Worm (Caenorhabditis elegans) whole organism, young adult: Measurements from ENCODE around the gene F13H10.1.

Experiments
- B0019.2 ChIP-seq: fragments of 200-800 bp; sonication (Bioruptor generic); conservative IDR thresholded peaks from 2 replicates; pipeline ENCODE4 v1.3.6; 2022; ENCODE audit warnings: missing genetic modification reagents, missing genetic modification characterization, missing compliant biosample characterization
- B0035.1 ChIP-seq: sonication (generic microtip); optimal IDR thresholded peaks from 2 replicates; lab custom pipeline; 2016; ENCODE audit warnings: missing genetic modification characterization, mild to moderate bottlenecking, missing compliant biosample characterization, missing genotype, missing genetic modification reagents
- D2030.7 ChIP-seq: fragments of 200-800 bp; sonication (Bioruptor generic); IDR thresholded peaks from 2 replicates; pipeline ENCODE4 v1.3.6; 2022; ENCODE audit warnings: missing genetic modification reagents, missing genetic modification characterization, missing compliant biosample characterization
- F10E7.11 ChIP-seq: sonication (generic microtip); optimal IDR thresholded peaks from 2 replicates; lab custom pipeline; 2017; ENCODE audit warnings: mild to moderate bottlenecking, missing genetic modification characterization, moderate library complexity, missing compliant biosample characterization
- F33H1.4 ChIP-seq: fragments of 200-800 bp; sonication (Bioruptor generic); IDR thresholded peaks from 2 replicates; pipeline ENCODE4 v1.3.6; 2022; ENCODE audit warnings: missing genetic modification reagents, missing genetic modification characterization, missing compliant biosample characterization
- Y53G8AR.9 ChIP-seq: fragments of 200-800 bp; sonication (Bioruptor generic); conservative IDR thresholded peaks from 2 replicates; pipeline ENCODE4 v1.3.6; 2022; ENCODE audit warnings: missing genetic modification reagents, missing genetic modification characterization, missing compliant biosample characterization
- Y95B8A.8 ChIP-seq: fragments of 200-800 bp; sonication (Bioruptor generic); IDR thresholded peaks from 2 replicates; pipeline ENCODE4 v1.3.6; 2022; ENCODE audit warnings: missing genetic modification reagents, missing genetic modification characterization, missing compliant biosample characterization
- akir-1 ChIP-seq: fragments of 200-800 bp; sonication (Bioruptor generic); optimal IDR thresholded peaks from 2 replicates; lab custom pipeline; 2018; ENCODE audit warnings: mild to moderate bottlenecking, missing genetic modification characterization, moderate library complexity, missing compliant biosample characterization
- ama-1 ChIP-seq, 3 experiments: fragments of 150-350 bp in 1 of 3; sonication (generic microtip) in 2 of 3; optimal IDR thresholded peaks; 2 replicates each; lab custom pipeline; 2014 to 2018; ENCODE audit warnings: missing biosample characterization in 2 of 3, missing genetic modification characterization in 2 of 3, missing genetic modification reagents in 2 of 3
- aptf-2 ChIP-seq: fragments of 200-800 bp; sonication (Bioruptor generic); conservative IDR thresholded peaks from 2 replicates; pipeline ENCODE4 v1.3.6; 2022; ENCODE audit warnings: missing genetic modification reagents, missing genetic modification characterization, missing compliant biosample characterization
- atf-7 ChIP-seq: sonication (generic microtip); optimal IDR thresholded peaks from 2 replicates; lab custom pipeline; 2017; ENCODE audit warnings: mild to moderate bottlenecking, missing genetic modification characterization, missing compliant biosample characterization
- attf-6 ChIP-seq: fragments of 200-800 bp; sonication (Bioruptor generic); IDR thresholded peaks from 2 replicates; pipeline ENCODE4 v1.3.6; 2022; ENCODE audit warnings: missing genetic modification reagents, missing genetic modification characterization, missing compliant biosample characterization
- bed-2 ChIP-seq: fragments of 200-800 bp; sonication (Bioruptor generic); IDR thresholded peaks from 2 replicates; pipeline ENCODE4 v1.3.6; 2022; ENCODE audit warnings: missing genetic modification reagents, missing genetic modification characterization, missing compliant biosample characterization
- ccch-3 ChIP-seq: fragments of 200-800 bp; sonication (Bioruptor generic); optimal IDR thresholded peaks from 2 replicates; lab custom pipeline; 2018; ENCODE audit warnings: mild to moderate bottlenecking, missing genetic modification characterization, missing compliant biosample characterization
- ceh-58 ChIP-seq: fragments of 200-800 bp; sonication (Bioruptor generic); IDR thresholded peaks from 2 replicates; pipeline ENCODE4 v1.3.6; 2022; ENCODE audit warnings: missing genetic modification characterization, missing compliant biosample characterization
- dpff-1 ChIP-seq: sonication (generic microtip); optimal IDR thresholded peaks from 2 replicates; lab custom pipeline; 2017; ENCODE audit warnings: mild to moderate bottlenecking, missing genetic modification characterization, missing compliant biosample characterization
- efl-1 ChIP-seq: fragments of 150-350 bp; optimal IDR thresholded peaks from 2 replicates; lab custom pipeline; 2014; ENCODE audit warnings: missing biosample characterization, missing genetic modification reagents, missing genetic modification characterization
- gei-17 ChIP-seq: fragments of 200-800 bp; sonication (Bioruptor generic); optimal IDR thresholded peaks from 2 replicates; lab custom pipeline; 2018; ENCODE audit warnings: mild to moderate bottlenecking, missing genetic modification characterization, missing compliant biosample characterization
- hlh-26 ChIP-seq: fragments of 200-800 bp; sonication (Bioruptor generic); conservative IDR thresholded peaks from 2 replicates; pipeline ENCODE4 v1.3.6; 2022; ENCODE audit warnings: missing genetic modification reagents, missing genetic modification characterization, missing compliant biosample characterization
- lag-1 ChIP-seq: fragments of 200-800 bp; sonication (Bioruptor generic); IDR thresholded peaks from 2 replicates; pipeline ENCODE4 v1.3.6; 2022; ENCODE audit warnings: missing genetic modification reagents, missing genetic modification characterization, missing compliant biosample characterization
- let-526 ChIP-seq: fragments of 200-800 bp; sonication (Bioruptor generic); IDR thresholded peaks from 2 replicates; pipeline ENCODE4 v1.3.6; 2022; ENCODE audit warnings: missing genetic modification reagents, missing genetic modification characterization, missing compliant biosample characterization
- lin-26 ChIP-seq: fragments of 200-800 bp; sonication (Bioruptor generic); IDR thresholded peaks from 2 replicates; pipeline ENCODE4 v1.3.6; 2022; ENCODE audit warnings: missing genetic modification reagents, missing genetic modification characterization, missing compliant biosample characterization
- lin-35 ChIP-seq, 3 experiments: fragments of 150-350 bp in 2 of 3; sonication (generic microtip) in 1 of 3; optimal IDR thresholded peaks; 2 replicates each; lab custom pipeline; 2014 to 2018; ENCODE audit warnings: missing biosample characterization in 3 of 3, missing genetic modification characterization in 3 of 3, missing genetic modification reagents in 3 of 3
- lin-40 ChIP-seq: sonication (generic microtip); optimal IDR thresholded peaks from 2 replicates; lab custom pipeline; 2016; ENCODE audit warnings: missing genetic modification characterization, mild to moderate bottlenecking, missing compliant biosample characterization, missing genotype, missing genetic modification reagents
- lir-1 ChIP-seq: fragments of 200-800 bp; sonication (Bioruptor generic); conservative IDR thresholded peaks from 2 replicates; pipeline ENCODE4 v1.3.6; 2022; ENCODE audit warnings: missing genetic modification reagents, missing genetic modification characterization, missing compliant biosample characterization
- lsl-1 ChIP-seq: fragments of 200-800 bp; sonication (Bioruptor generic); optimal IDR thresholded peaks from 2 replicates; lab custom pipeline; 2018; ENCODE audit warnings: mild to moderate bottlenecking, missing genetic modification characterization, moderate library complexity, missing compliant biosample characterization
- lsy-27 ChIP-seq: sonication (generic microtip); optimal IDR thresholded peaks from 2 replicates; lab custom pipeline; 2017; ENCODE audit warnings: missing genetic modification characterization, mild to moderate bottlenecking, missing compliant biosample characterization, antibody characterized with exemption, missing genotype, borderline replicate concordance; ENCODE audit not compliant: insufficient read depth
- madf-3 ChIP-seq: fragments of 200-800 bp; sonication (Bioruptor generic); IDR thresholded peaks from 2 replicates; pipeline ENCODE4 v1.3.6; 2022; ENCODE audit warnings: missing genetic modification reagents, missing genetic modification characterization, missing compliant biosample characterization
- madf-6 ChIP-seq: fragments of 200-800 bp; sonication (Bioruptor generic); IDR thresholded peaks from 2 replicates; pipeline ENCODE4 v1.3.6; 2022; ENCODE audit warnings: missing genetic modification reagents, missing genetic modification characterization, missing compliant biosample characterization
- madf-8 ChIP-seq: fragments of 200-800 bp; sonication (Bioruptor generic); conservative IDR thresholded peaks from 2 replicates; pipeline ENCODE4 v1.3.6; 2022; ENCODE audit warnings: missing genetic modification reagents, missing genetic modification characterization, missing compliant biosample characterization
- nfya-2 ChIP-seq: fragments of 200-800 bp; sonication (Bioruptor generic); IDR thresholded peaks from 2 replicates; pipeline ENCODE4 v1.3.6; 2022; ENCODE audit warnings: missing genetic modification reagents, missing genetic modification characterization, missing compliant biosample characterization
- nfyb-1 ChIP-seq: fragments of 200-800 bp; sonication (Bioruptor generic); IDR thresholded peaks from 2 replicates; pipeline ENCODE4 v1.3.6; 2022; ENCODE audit warnings: missing genetic modification reagents, missing genetic modification characterization, missing compliant biosample characterization
- nhr-120 ChIP-seq: fragments of 200-800 bp; sonication (Bioruptor generic); IDR thresholded peaks from 2 replicates; pipeline ENCODE4 v1.3.6; 2022; ENCODE audit warnings: missing genetic modification characterization, missing compliant biosample characterization
- rcor-1 ChIP-seq: fragments of 200-800 bp; sonication (Bioruptor generic); IDR thresholded peaks from 2 replicates; pipeline ENCODE4 v1.3.6; 2022; ENCODE audit warnings: missing genetic modification reagents, missing genetic modification characterization, missing compliant biosample characterization
- repo-1 ChIP-seq: sonication (generic microtip); optimal IDR thresholded peaks from 2 replicates; lab custom pipeline; 2017; ENCODE audit warnings: mild to moderate bottlenecking, missing genetic modification characterization, missing compliant biosample characterization
- rpc-1 ChIP-seq, 2 experiments: fragments of 150-350 bp in 1 of 2; sonication (generic microtip) in 1 of 2; optimal IDR thresholded peaks; 2 replicates each; lab custom pipeline; 2014 to 2018; ENCODE audit warnings: missing biosample characterization in 1 of 2, missing genetic modification characterization in 1 of 2, missing genetic modification reagents in 1 of 2, missing genotype in 1 of 2
- snpc-1.1 ChIP-seq: sonication (generic microtip); optimal IDR thresholded peaks from 2 replicates; lab custom pipeline; 2017; ENCODE audit warnings: missing genetic modification characterization, mild to moderate bottlenecking, missing compliant biosample characterization, antibody characterized with exemption, moderate library complexity, missing genotype, missing genetic modification reagents; ENCODE audit not compliant: insufficient read depth
- snpc-1.3 ChIP-seq: sonication (generic microtip); optimal IDR thresholded peaks from 2 replicates; lab custom pipeline; 2017; ENCODE audit warnings: missing genetic modification characterization, mild to moderate bottlenecking, missing compliant biosample characterization, antibody characterized with exemption, moderate library complexity, missing genotype, missing genetic modification reagents; ENCODE audit not compliant: insufficient read depth
- snpc-3.4 ChIP-seq: sonication (generic microtip); optimal IDR thresholded peaks from 2 replicates; lab custom pipeline; 2017; ENCODE audit warnings: missing genetic modification characterization, mild to moderate bottlenecking, missing compliant biosample characterization, antibody characterized with exemption, moderate library complexity, missing genotype, missing genetic modification reagents
- sptf-2 ChIP-seq: fragments of 200-800 bp; sonication (Bioruptor generic); optimal IDR thresholded peaks from 2 replicates; lab custom pipeline; 2018; ENCODE audit warnings: mild to moderate bottlenecking, missing genetic modification characterization, missing compliant biosample characterization
- tlf-1 ChIP-seq: fragments of 200-800 bp; sonication (Bioruptor generic); optimal IDR thresholded peaks from 2 replicates; lab custom pipeline; 2018; ENCODE audit warnings: mild to moderate bottlenecking, missing genetic modification characterization, missing compliant biosample characterization
- zim-3 ChIP-seq: sonication (generic microtip); optimal IDR thresholded peaks from 2 replicates; lab custom pipeline; 2017; ENCODE audit warnings: mild to moderate bottlenecking, missing genetic modification characterization, moderate library complexity, missing compliant biosample characterization

F13H10.1 gene

ce11 chrIV:11021512-11022268, 17.3 kb downstream of the F13H10.1 start, which contains the start of gene mogs-1 (continued):
- TF ChIP-seq F33H1.4 (GFP tag; lab: Robert Waterston, UW) (peak; percentile 59; the same call in 1 of the 2 replicates), repo-1 (tag; lab: Kevin White, UChicago) (peak; percentile 6), lin-40 (tag; lab: Kevin White, UChicago) (no peak), nfyb-1 (GFP tag; lab: Robert Waterston, UW) (no peak), gei-17 (no peak), madf-3 (GFP tag; lab: Robert Waterston, UW) (no peak), let-526 (no peak), ceh-58 (GFP tag; lab: Robert Waterston, UW) (no peak), lsl-1 (GFP tag; lab: Kevin White, UChicago) (peak; percentile 64), dpff-1 (no peak), madf-6 (GFP tag; lab: Robert Waterston, UW) (no peak), B0019.2 (GFP tag; lab: Robert Waterston, UW) (no peak)
- TF ChIP-seq, all 124 proteins: peak for 12

- TF ChIP-seq attf-6 (GFP tag; lab: Robert Waterston, UW) (no peak), ama-1 (optimal IDR thresholded peaks at IDR 0.05; lab: Kevin White, UChicago) (peak; percentile 7), ama-1 (GFP tag; optimal IDR thresholded peaks at IDR 0.05; lab: Kevin White, UChicago) (no peak)
Measured at ce11 chrIV:11022303-11022702, 17.9 kb downstream of the F13H10.1 start, which contains the start of gene alh-3. Gene alh-3, plus strand, starts transcription at chrIV:11022603.

- TF ChIP-seq madf-8 (GFP tag; lab: Robert Waterston, UW) (peak; percentile 55; the same call in 1 of the 2 replicates), Y53G8AR.9 (GFP tag; lab: Robert Waterston, UW) (no peak; the same call in none of the 2 replicates), bed-2 (peak; percentile 72; the same call in 1 of the 2 replicates), efl-1 (GFP tag; lab: Kevin White, UChicago) (peak; percentile 18), B0035.1 (tag; lab: Kevin White, UChicago) (peak; percentile 84), zim-3 (tag; lab: Kevin White, UChicago) (peak; percentile 95), F10E7.11 (tag; lab: Kevin White, UChicago) (peak; percentile 82), sptf-2 (peak; percentile 97), snpc-3.4 (tag; lab: Kevin White, UChicago) (peak; percentile 86), atf-7 (tag; lab: Kevin White, UChicago) (peak; percentile 77), ccch-3 (GFP tag; lab: Kevin White, UChicago) (no peak), nfyb-1 (GFP tag; lab: Robert Waterston, UW) (peak; percentile 87), Y95B8A.8 (GFP tag; lab: Robert Waterston, UW) (no peak; the same call in 1 of the 2 replicates), rcor-1 (peak; percentile 79), D2030.7 (GFP tag; lab: Robert Waterston, UW) (peak; percentile 96), lin-35 (GFP tag; optimal IDR thresholded peaks at IDR 0.05; lab: Kevin White, UChicago) (no peak), akir-1 (GFP tag; lab: Kevin White, UChicago) (peak; percentile 60), lir-1 (GFP tag; lab: Robert Waterston, UW) (peak; percentile 63; the same call in 1 of the 2 replicates), rpc-1 (optimal IDR thresholded peaks at IDR 0.05; lab: Kevin White, UChicago) (peak; percentile 80), rpc-1 (tag; optimal IDR thresholded peaks at IDR 0.05; lab: Kevin White, UChicago) (peak; percentile 99), snpc-1.1 (tag; lab: Kevin White, UChicago) (peak; percentile 53), snpc-1.3 (peak; percentile 64), lag-1 (no peak), lin-26 (GFP tag; lab: Robert Waterston, UW) (peak; percentile 99), hlh-26 (peak; percentile 75; the same call in 1 of the 2 replicates), tlf-1 (GFP tag; lab: Kevin White, UChicago) (peak; percentile 70), aptf-2 (GFP tag; lab: Robert Waterston, UW) (peak; percentile 75; the same call in 1 of the 2 replicates), lsy-27 (tag; lab: Kevin White, UChicago) (peak; percentile 33), nfya-2 (GFP tag; lab: Robert Waterston, UW) (no peak), nhr-120 (GFP tag; lab: Robert Waterston, UW) (no peak)
Measured at ce11 chrIV:11025941-11026340, 21.6 kb downstream of the F13H10.1 start.
